Worm (Caenorhabditis elegans) whole organism, L4/young adult: ENCODE data around the gene Y119D3B.14.

Experiments used
- W03F9.2 ChIP-seq: fragments of 150-350 bp; optimal IDR thresholded peaks from 2 replicates; lab custom pipeline; 2014; ENCODE audit warnings: missing biosample characterization, missing genetic modification characterization
- dao-5 ChIP-seq: sonication (generic microtip); optimal IDR thresholded peaks from 2 replicates; lab custom pipeline; 2016; ENCODE audit warnings: missing genotype, missing genetic modification characterization, moderate library complexity, missing compliant biosample characterization
- him-1 ChIP-seq: sonication (generic microtip); optimal IDR thresholded peaks from 2 replicates; lab custom pipeline; 2016; ENCODE audit warnings: missing genotype, missing genetic modification reagents, missing genetic modification characterization, missing compliant biosample characterization

DNA sequence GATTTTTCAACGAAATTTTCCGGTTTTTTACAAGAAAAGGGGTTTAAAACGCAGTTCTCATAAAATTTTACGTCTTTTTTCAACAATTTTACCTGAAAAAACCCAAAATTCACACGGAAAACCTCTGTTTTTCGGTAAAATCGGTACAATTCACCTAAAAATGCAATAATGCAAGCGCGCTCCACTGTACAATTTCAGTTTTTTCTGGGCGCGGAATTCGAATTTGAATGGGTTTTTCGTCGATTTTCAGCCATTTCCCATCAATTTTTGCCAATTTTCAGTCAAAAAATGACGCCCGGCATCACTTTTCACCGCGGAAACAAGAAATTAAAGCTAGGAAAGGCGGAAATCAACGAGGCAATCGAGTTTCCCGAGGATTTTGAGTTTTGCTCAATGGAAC, 14.2 kb upstream of the Y119D3B.14 start, which contains the start of gene orc-3:
- no peak for TF ChIP-seq dao-5
- TF ChIP-seq him-1 (tag; lab: Kevin White, UChicago): no peak
- TF ChIP-seq W03F9.2 (tag; lab: Kevin White, UChicago): no peak
